Worm (Caenorhabditis elegans) whole organism, L4 larva: Measurements from ENCODE around the gene F49C5.11.

Experiments used
- ZK546.5 ChIP-seq, 2 experiments: sonication (generic microtip); optimal IDR thresholded peaks; 2 replicates each; lab custom pipeline; 2017; ENCODE audit warnings: missing biosample characterization in 2 of 2, missing genetic modification characterization in 2 of 2
- aly-2 ChIP-seq: sonication (generic microtip); optimal IDR thresholded peaks from 2 replicates; lab custom pipeline; 2018; ENCODE audit warnings: missing biosample characterization, missing genetic modification characterization
- ama-1 ChIP-seq: fragments of 150-350 bp; optimal IDR thresholded peaks from 2 replicates; lab custom pipeline; 2014; ENCODE audit warnings: inconsistent platforms, mixed read lengths
- arid-1 ChIP-seq: fragments of 200-800 bp; sonication (Bioruptor generic); conservative IDR thresholded peaks from 2 replicates; pipeline ENCODE4 v1.3.6; 2022; ENCODE audit warnings: missing genetic modification reagents, missing genetic modification characterization, missing compliant biosample characterization
- ceh-82 ChIP-seq: sonication (generic microtip); optimal IDR thresholded peaks from 2 replicates; lab custom pipeline; 2017; ENCODE audit warnings: missing biosample characterization, missing genetic modification characterization
- dmd-9 ChIP-seq: fragments of 200-800 bp; sonication (Bioruptor generic); IDR thresholded peaks from 2 replicates; pipeline ENCODE4 v1.3.6; 2022; ENCODE audit warnings: missing genetic modification reagents, missing genetic modification characterization, missing compliant biosample characterization
- gei-8 ChIP-seq: fragments of 200-800 bp; sonication (Bioruptor generic); optimal IDR thresholded peaks from 2 replicates; lab custom pipeline; 2018; ENCODE audit warnings: mild to moderate bottlenecking, missing genetic modification characterization, missing compliant biosample characterization
- hif-1 ChIP-seq, 2 experiments: sonication (generic microtip); optimal IDR thresholded peaks; 2 replicates each; lab custom pipeline; 2016 to 2017; ENCODE audit warnings: missing compliant biosample characterization in 2 of 2, missing genetic modification characterization in 2 of 2, missing genetic modification reagents in 2 of 2, missing genotype in 2 of 2, mild to moderate bottlenecking in 1 of 2
- jun-1 ChIP-seq: fragments of 150-350 bp; optimal IDR thresholded peaks from 2 replicates; lab custom pipeline; 2014; ENCODE audit warnings: missing biosample characterization, missing genetic modification reagents, missing genetic modification characterization
- lsy-2 ChIP-seq, 2 experiments: fragments of 150-350 bp in 1 of 2; sonication (generic microtip) in 1 of 2; optimal IDR thresholded peaks; 2 replicates each; lab custom pipeline; 2014 to 2017; ENCODE audit warnings: missing biosample characterization in 2 of 2, missing genetic modification characterization in 2 of 2
- mdl-1 ChIP-seq, 2 experiments: fragments of 150-350 bp in 1 of 2; sonication (generic microtip) in 1 of 2; optimal IDR thresholded peaks; 2 replicates each; lab custom pipeline; 2014 to 2017; ENCODE audit warnings: missing biosample characterization in 2 of 2, missing genetic modification characterization in 2 of 2
- pha-4 ChIP-seq, 2 experiments: fragments of 150-350 bp in 1 of 2; fragments of 200-800 bp in 1 of 2; sonication (Bioruptor generic) in 1 of 2; IDR thresholded peaks in 1 of 2; optimal IDR thresholded peaks in 1 of 2; 2 replicates each; pipeline versions ENCODE4 v1.3.6 to Lab custom; 2014 to 2022; ENCODE audit warnings: missing genetic modification characterization in 2 of 2, missing genetic modification reagents in 2 of 2, missing biosample characterization in 1 of 2, missing compliant biosample characterization in 1 of 2
- snpc-4 ChIP-seq: fragments of 150-350 bp; optimal IDR thresholded peaks from 2 replicates; lab custom pipeline; 2014; ENCODE audit warnings: missing biosample characterization, missing genetic modification characterization
- unc-130 ChIP-seq: sonication (generic microtip); optimal IDR thresholded peaks from 2 replicates; lab custom pipeline; 2016; ENCODE audit warnings: missing genetic modification reagents, missing genetic modification characterization, missing compliant biosample characterization

ce11 chrII:12577754-12578153 is 22.1 kb downstream of the F49C5.11 start, which contains the start of gene clec-8:
- TF ChIP-seq snpc-4 (tag; lab: Kevin White, UChicago) = no peak
- TF ChIP-seq aly-2 (tag; lab: Kevin White, UChicago) = no peak
- TF ChIP-seq hif-1 (tag; optimal IDR thresholded peaks at IDR 0.05; lab: Kevin White, UChicago) = no peak
- TF ChIP-seq arid-1 = no peak
- no peak for TF ChIP-seq dmd-9 (GFP tag; lab: Robert Waterston, UW)
- no peak for TF ChIP-seq mdl-1 (tag; optimal IDR thresholded peaks at IDR 0.05; lab: Kevin White, UChicago)
- no peak for TF ChIP-seq unc-130 (GFP tag; lab: Kevin White, UChicago)
- TF ChIP-seq gei-8 (GFP tag; lab: Kevin White, UChicago) = no peak
- TF ChIP-seq ama-1 = no peak
- TF ChIP-seq ZK546.5 (tag; optimal IDR thresholded peaks at IDR 0.05; lab: Kevin White, UChicago) = no peak
- no peak for TF ChIP-seq lsy-2 (tag; optimal IDR thresholded peaks at IDR 0.05; lab: Kevin White, UChicago)
- TF ChIP-seq ceh-82 (tag; lab: Kevin White, UChicago) = no peak
- TF ChIP-seq jun-1 (tag; lab: Kevin White, UChicago) = no peak
- TF ChIP-seq pha-4 (GFP tag; IDR thresholded peaks at IDR 0.05; lab: Robert Waterston, UW) = no peak
- TF ChIP-seq pha-4 (tag; optimal IDR thresholded peaks at IDR 0.05; lab: Kevin White, UChicago) = no peak
